Worm (Caenorhabditis elegans): ENCODE results near the gene K11D12.11.
A peak's percentile ranks its signal among the peaks of the same experiment; 100 is the strongest.

K11D12.11 gene

DNA sequence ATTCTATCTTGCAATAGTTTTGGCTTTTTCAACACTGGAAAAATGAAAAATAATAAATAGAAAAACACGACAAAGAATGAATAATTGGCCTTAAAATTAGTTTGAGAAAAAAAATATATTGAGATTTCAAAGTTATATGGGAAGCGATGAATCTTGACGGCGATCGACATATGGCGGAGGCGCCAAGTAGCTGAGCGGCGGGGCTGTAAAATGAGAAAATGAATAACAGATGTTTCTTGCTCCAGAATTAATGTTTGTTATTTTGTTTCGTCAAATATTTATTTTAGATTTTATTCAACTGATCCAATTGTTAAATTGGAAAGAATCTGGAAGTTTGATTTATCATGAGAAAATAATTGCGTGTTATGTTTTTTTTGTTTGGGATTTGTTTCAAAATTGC, at the start of gene K11D12.11:
Gene K11D12.11, minus strand, starts transcription at position 42 of the 400 bp plus-strand sequence.
- TF ChIP-seq fkh-4 (tag; optimal IDR thresholded peaks at IDR 0.05; ENCODE audit: borderline replicate concordance) = peak; percentile 83
- no peak for TF ChIP-seq zip-4 (GFP tag; optimal IDR thresholded peaks at IDR 0.05)
- TF ChIP-seq dsc-1 (tag; optimal IDR thresholded peaks at IDR 0.05) = peak; percentile 97

- peak; percentile 74 for TF ChIP-seq lin-14 (GFP tag; optimal IDR thresholded peaks at IDR 0.05)
- TF ChIP-seq fkh-10 (GFP tag; optimal IDR thresholded peaks at IDR 0.05) = peak; percentile 9
- TF ChIP-seq lin-35 (GFP tag; optimal IDR thresholded peaks at IDR 0.05) = no peak
- TF ChIP-seq zip-4 (GFP tag; optimal IDR thresholded peaks at IDR 0.05) = no peak
- peak; percentile 22 for TF ChIP-seq egl-13 (tag; optimal IDR thresholded peaks at IDR 0.05)
- no peak for TF ChIP-seq efl-1 (optimal IDR thresholded peaks at IDR 0.05)
- TF ChIP-seq efl-1 (GFP tag; optimal IDR thresholded peaks at IDR 0.05 in 1 of 2) = peak in 1 of 2 experiments; percentile 38
- TF ChIP-seq tbx-2 (tag; optimal IDR thresholded peaks at IDR 0.05) = peak; percentile 63
- TF ChIP-seq lsy-2 (tag; optimal IDR thresholded peaks at IDR 0.05) = no peak
- TF ChIP-seq nhr-71 (tag; optimal IDR thresholded peaks at IDR 0.05) = peak; percentile 35
- no peak for TF ChIP-seq lin-13 (GFP tag; optimal IDR thresholded peaks at IDR 0.05)
- no peak for TF ChIP-seq C16A3.4 (tag; optimal IDR thresholded peaks at IDR 0.05)
- no peak for TF ChIP-seq hpl-2 (GFP tag; optimal IDR thresholded peaks at IDR 0.05)
- peak; percentile 14 for TF ChIP-seq nhr-47 (tag; optimal IDR thresholded peaks at IDR 0.05)
These were observed 48.9 kb upstream of the K11D12.11 start for ce11 chrV:5088311-5088710.

DNA sequence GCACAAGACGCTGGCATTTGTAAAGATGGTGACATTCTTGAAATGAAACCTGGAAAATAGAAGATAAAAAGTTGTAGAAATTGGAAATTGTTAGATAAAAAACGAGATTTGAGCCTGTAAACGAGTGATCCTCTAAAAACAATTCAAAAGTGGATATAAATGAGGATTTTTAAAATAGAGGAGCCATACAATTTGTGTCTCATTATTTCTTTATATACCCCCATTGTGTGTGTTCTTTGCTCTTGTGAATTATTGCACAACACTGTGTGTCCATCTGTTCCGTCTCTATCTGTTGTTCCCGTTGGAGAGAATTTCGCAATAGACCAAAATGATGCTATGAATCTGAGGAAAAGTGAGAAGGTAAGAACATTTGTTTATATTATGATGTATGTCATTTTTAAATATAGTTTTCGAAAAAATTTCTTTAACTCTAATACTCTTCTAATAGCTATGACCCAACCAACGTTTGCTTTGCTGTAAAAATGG, 47.6 kb upstream of the K11D12.11 start, which contains the start of gene Y58A7A.5:
Gene Y58A7A.5, minus strand, starts transcription at position 51 of the 486 bp plus-strand sequence.
- TF ChIP-seq unc-130 (tag; optimal IDR thresholded peaks at IDR 0.05) = no peak
- TF ChIP-seq swsn-7 (tag; optimal IDR thresholded peaks at IDR 0.05) = no peak
- TF ChIP-seq efl-1 (optimal IDR thresholded peaks at IDR 0.05) = peak in 1 of 2 experiments; percentile 15
- no peak for TF ChIP-seq efl-1 (GFP tag; optimal IDR thresholded peaks at IDR 0.05 in 1 of 2)
- TF ChIP-seq nhr-47 (tag; optimal IDR thresholded peaks at IDR 0.05) = peak; percentile 27
- no peak for TF ChIP-seq snu-23 (GFP tag; optimal IDR thresholded peaks at IDR 0.05)
- TF ChIP-seq unc-86 (tag; optimal IDR thresholded peaks at IDR 0.05) = peak; percentile 4
- TF ChIP-seq skn-1 (tag; optimal IDR thresholded peaks at IDR 0.05) = peak; percentile 87
- TF ChIP-seq nhr-19 (GFP tag; conservative IDR thresholded peaks at IDR 0.05) = peak; percentile 85
- peak in 2 of 3 experiments; percentile 25 to 33 for TF ChIP-seq ceh-82 (tag; optimal IDR thresholded peaks at IDR 0.05)
- peak; percentile 13 for TF ChIP-seq mep-1 (tag; optimal IDR thresholded peaks at IDR 0.05)
- no peak for TF ChIP-seq xbp-1 (tag; optimal IDR thresholded peaks at IDR 0.05)
- peak; percentile 66 for TF ChIP-seq zip-4 (GFP tag; optimal IDR thresholded peaks at IDR 0.05)
- TF ChIP-seq ceh-88 (GFP tag; IDR thresholded peaks at IDR 0.05) = no peak
- TF ChIP-seq lsy-2 (tag; optimal IDR thresholded peaks at IDR 0.05) = peak in 1 of 2 experiments; percentile 58
- peak; percentile 45 for TF ChIP-seq nhr-71 (tag; optimal IDR thresholded peaks at IDR 0.05)
- peak; percentile 66 for TF ChIP-seq lin-14 (GFP tag; optimal IDR thresholded peaks at IDR 0.05)
- peak; percentile 20 for TF ChIP-seq tbx-2 (tag; optimal IDR thresholded peaks at IDR 0.05)
- TF ChIP-seq dsc-1 (tag; optimal IDR thresholded peaks at IDR 0.05) = peak; percentile 59

DNA sequence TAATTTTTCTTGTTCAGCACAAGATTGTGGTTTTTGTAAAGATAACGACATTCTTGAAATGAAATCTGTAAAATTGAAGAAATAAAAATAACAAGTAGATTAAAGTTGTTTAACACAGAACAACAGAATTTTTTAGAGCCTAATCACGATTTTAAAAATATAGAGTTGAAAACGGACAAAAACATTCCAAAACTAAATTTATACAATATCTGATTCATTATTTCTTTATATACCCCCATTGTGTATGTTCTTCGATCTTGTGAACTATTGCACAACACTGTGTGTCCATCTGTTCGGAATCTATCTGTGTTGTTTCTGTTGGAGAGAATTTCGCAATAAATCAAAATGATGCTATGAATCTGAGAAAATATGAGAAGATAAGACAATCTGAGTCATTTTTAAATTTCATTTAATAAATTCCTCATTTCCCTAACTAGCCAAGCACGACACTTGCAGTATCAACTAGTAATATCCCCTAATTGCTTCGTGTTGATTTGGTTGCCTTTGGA, 45.6 kb upstream of the K11D12.11 start, which contains the start of gene Y58A7A.4:
Gene Y58A7A.4, minus strand, starts transcription at position 51 of the 509 bp plus-strand sequence.
- TF ChIP-seq skn-1 (tag; optimal IDR thresholded peaks at IDR 0.05) = peak; percentile 64
- no peak for TF ChIP-seq efl-1 (optimal IDR thresholded peaks at IDR 0.05)
- peak in 1 of 2 experiments; percentile 26 for TF ChIP-seq efl-1 (GFP tag; optimal IDR thresholded peaks at IDR 0.05 in 1 of 2)
- TF ChIP-seq lsy-2 (tag; optimal IDR thresholded peaks at IDR 0.05) = peak in 1 of 2 experiments; percentile 30
- no peak for TF ChIP-seq lin-14 (GFP tag; optimal IDR thresholded peaks at IDR 0.05)

DNA sequence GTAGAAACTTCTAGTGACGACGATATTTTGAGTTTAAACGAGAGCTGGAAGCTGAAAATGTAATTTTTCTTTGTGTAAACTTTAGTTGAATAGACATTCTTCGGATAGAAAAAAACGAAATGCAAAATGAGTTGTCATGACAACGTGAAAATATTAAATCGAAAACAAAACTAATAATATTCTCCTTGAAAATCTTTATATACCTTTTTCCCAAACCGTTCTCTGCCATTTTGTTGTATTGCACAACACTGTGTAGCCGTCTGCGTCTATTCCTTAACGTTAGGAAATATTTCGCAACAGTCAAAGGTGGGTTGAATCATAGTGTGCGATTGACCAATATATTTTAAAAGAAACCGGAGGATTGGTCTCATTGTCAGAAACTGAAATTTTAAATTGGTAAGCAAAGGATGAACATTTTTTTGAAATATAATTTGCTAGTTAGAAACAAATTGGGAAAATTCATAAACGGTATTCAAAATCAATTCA, 41.5 kb upstream of the K11D12.11 start, which contains the start of gene Y58A7A.3:
Gene Y58A7A.3, minus strand, starts transcription at position 51 of the 486 bp plus-strand sequence.
- TF ChIP-seq nhr-71 (tag; optimal IDR thresholded peaks at IDR 0.05) = peak; percentile 63
- TF ChIP-seq ztf-11 (tag; optimal IDR thresholded peaks at IDR 0.05) = no peak
- no peak for TF ChIP-seq unc-130 (tag; optimal IDR thresholded peaks at IDR 0.05)
- no peak for TF ChIP-seq ceh-88 (GFP tag; IDR thresholded peaks at IDR 0.05)
- no peak for TF ChIP-seq dsc-1 (tag; optimal IDR thresholded peaks at IDR 0.05)
- TF ChIP-seq nhr-19 (GFP tag; conservative IDR thresholded peaks at IDR 0.05) = peak; percentile 19; the same call in 1 of the 2 replicates
- no peak for TF ChIP-seq snpc-4 (tag; optimal IDR thresholded peaks at IDR 0.05)
- TF ChIP-seq ets-5 (GFP tag; IDR thresholded peaks at IDR 0.05) = no peak
- no peak for TF ChIP-seq tbx-2 (tag; optimal IDR thresholded peaks at IDR 0.05)
- peak; percentile 35; the same call in 1 of the 2 replicates for TF ChIP-seq isw-1 (GFP tag; IDR thresholded peaks at IDR 0.05)
- no peak for TF ChIP-seq unc-86 (tag; optimal IDR thresholded peaks at IDR 0.05)
- TF ChIP-seq C34B4.2 (tag; optimal IDR thresholded peaks at IDR 0.05) = no peak
- no peak for TF ChIP-seq fkh-4 (tag; optimal IDR thresholded peaks at IDR 0.05; ENCODE audit: borderline replicate concordance)
- TF ChIP-seq C04F5.9 (tag; optimal IDR thresholded peaks at IDR 0.05) = no peak
- TF ChIP-seq mab-9 (GFP tag; IDR thresholded peaks at IDR 0.05) = no peak
- TF ChIP-seq sox-4 (tag; optimal IDR thresholded peaks at IDR 0.05) = no peak
- no peak for TF ChIP-seq lin-15B (tag; optimal IDR thresholded peaks at IDR 0.05)
- TF ChIP-seq nhr-90 (tag; optimal IDR thresholded peaks at IDR 0.05; ENCODE audit: poor library complexity) = peak; percentile 51
- TF ChIP-seq blmp-1 (tag; optimal IDR thresholded peaks at IDR 0.05) = peak; percentile 41
- peak in 1 of 2 experiments; percentile 71 for TF ChIP-seq lin-35 (GFP tag; optimal IDR thresholded peaks at IDR 0.05)
- no peak for TF ChIP-seq lin-39 (tag; optimal IDR thresholded peaks at IDR 0.05)
- peak; percentile 31 for TF ChIP-seq irx-1 (tag; optimal IDR thresholded peaks at IDR 0.05)
- no peak for TF ChIP-seq Y116A8C.19 (tag; optimal IDR thresholded peaks at IDR 0.05; ENCODE audit: borderline replicate concordance)
